Fruit fly (Drosophila melanogaster) whole organism, embryonic: ENCODE data around the gene ProRS-m.

ENCODE experiments used
- ATbp ChIP-seq: fragments of 200-800 bp; sonication (Bioruptor generic); optimal IDR thresholded peaks from 2 replicates; lab custom pipeline; 2017; ENCODE audit warnings: missing biosample characterization, mild to moderate bottlenecking, missing genetic modification characterization, missing genetic modification reagents
- CG11504 ChIP-seq: fragments of 200-800 bp; sonication (Bioruptor generic); optimal IDR thresholded peaks from 3 replicates; lab custom pipeline; 2019; ENCODE audit warnings: missing biosample characterization, mild to moderate bottlenecking, missing genetic modification characterization, moderate library complexity
- CG12071 ChIP-seq: fragments of 200-800 bp; sonication (Bioruptor generic); optimal IDR thresholded peaks from 3 replicates; lab custom pipeline; 2018; ENCODE audit warnings: missing biosample characterization, mild to moderate bottlenecking, missing genetic modification characterization
- CG1233 ChIP-seq: fragments of 200-800 bp; sonication (Bioruptor generic); optimal IDR thresholded peaks from 4 replicates; lab custom pipeline; 2018; ENCODE audit warnings: missing biosample characterization, mild to moderate bottlenecking, missing genetic modification characterization
- CG13296 ChIP-seq: fragments of 200-800 bp; sonication (Bioruptor generic); optimal IDR thresholded peaks from 3 replicates; lab custom pipeline; 2018; ENCODE audit warnings: missing biosample characterization, mild to moderate bottlenecking, missing genetic modification characterization
- CG15011 ChIP-seq: fragments of 200-800 bp; sonication (Bioruptor generic); optimal IDR thresholded peaks from 3 replicates; lab custom pipeline; 2018; ENCODE audit warnings: missing biosample characterization, mild to moderate bottlenecking, missing genetic modification characterization
- CG17385 ChIP-seq: fragments of 200-800 bp; sonication (Bioruptor generic); optimal IDR thresholded peaks from 3 replicates; lab custom pipeline; 2018; ENCODE audit warnings: missing biosample characterization, mild to moderate bottlenecking, missing genetic modification characterization
- CG30020 ChIP-seq: fragments of 200-800 bp; optimal IDR thresholded peaks from 2 replicates; lab custom pipeline; 2019; ENCODE audit warnings: missing biosample characterization, mild to moderate bottlenecking, missing genetic modification characterization, moderate library complexity
- CG33213 ChIP-seq: fragments of 200-800 bp; sonication (Bioruptor generic); optimal IDR thresholded peaks from 3 replicates; lab custom pipeline; 2016; ENCODE audit warnings: missing biosample characterization, missing genetic modification characterization
- CG34224 ChIP-seq: fragments of 200-800 bp; sonication (Bioruptor generic); IDR thresholded peaks from 3 replicates; pipeline ENCODE4 v1.3.6; 2022; ENCODE audit warnings: missing biosample characterization, missing genetic modification characterization; ENCODE audit not compliant: partially characterized antibody
- CG4730 ChIP-seq: fragments of 200-800 bp; sonication (Bioruptor generic); IDR thresholded peaks from 2 replicates; pipeline ENCODE4 v1.3.6; 2022; ENCODE audit warnings: missing biosample characterization, missing genetic modification characterization
- CG6272 ChIP-seq: fragments of 200-800 bp; sonication (Bioruptor generic); IDR thresholded peaks from 2 replicates; pipeline ENCODE4 v1.3.6; 2022; ENCODE audit warnings: missing biosample characterization, missing genetic modification characterization
- CG6689 ChIP-seq: fragments of 200-800 bp; sonication (Bioruptor generic); IDR thresholded peaks from 2 replicates; pipeline ENCODE4 v1.3.6; 2022; ENCODE audit warnings: missing biosample characterization, missing genetic modification characterization
- D19A ChIP-seq: fragments of 200-800 bp; optimal IDR thresholded peaks from 3 replicates; lab custom pipeline; 2019; ENCODE audit warnings: missing biosample characterization, mild to moderate bottlenecking, missing genetic modification characterization, moderate library complexity
- Gug ChIP-seq: fragments of 200-800 bp; sonication (Bioruptor generic); IDR thresholded peaks from 4 replicates; pipeline ENCODE4 v1.3.6; 2022; ENCODE audit warnings: missing biosample characterization, missing genetic modification characterization
- Hr51 ChIP-seq, 2 experiments: fragments of 200-800 bp; sonication (Bioruptor generic); optimal IDR thresholded peaks; 2 replicates in 1 of 2; 3 replicates in 1 of 2; lab custom pipeline; 2016 to 2018; ENCODE audit warnings: missing biosample characterization in 2 of 2, missing genetic modification characterization in 2 of 2, mild to moderate bottlenecking in 1 of 2, moderate library complexity in 1 of 2
- Med ChIP-seq: fragments of 200-800 bp; sonication (Bioruptor generic); peaks from one replicate; lab custom pipeline; 2016; ENCODE audit warnings: missing biosample characterization, missing genetic modification characterization, mild to moderate bottlenecking, inconsistent platforms, moderate library complexity
- Oaz ChIP-seq: fragments of 200-800 bp; sonication (Bioruptor generic); IDR thresholded peaks from 2 replicates; pipeline ENCODE4 v1.3.6; 2022; ENCODE audit warnings: missing biosample characterization, missing genetic modification characterization
- Oli ChIP-seq: fragments of 200-800 bp; sonication (Bioruptor generic); optimal IDR thresholded peaks from 2 replicates; lab custom pipeline; 2018; ENCODE audit warnings: missing biosample characterization, mild to moderate bottlenecking, missing genetic modification characterization, moderate library complexity
- PHDP ChIP-seq: fragments of 200-800 bp; sonication (Bioruptor generic); optimal IDR thresholded peaks from 3 replicates; lab custom pipeline; 2018; ENCODE audit warnings: missing biosample characterization, mild to moderate bottlenecking, missing genetic modification characterization, moderate library complexity
- Xrp1 ChIP-seq: fragments of 200-800 bp; sonication (Bioruptor generic); IDR thresholded peaks from 2 replicates; pipeline ENCODE4 v1.3.6; 2022; ENCODE audit warnings: missing biosample characterization, missing genetic modification characterization
- al ChIP-seq: fragments of 200-800 bp; sonication (Bioruptor generic); IDR thresholded peaks from 2 replicates; pipeline ENCODE4 v1.3.6; 2022; ENCODE audit warnings: missing biosample characterization, missing genetic modification characterization
- ara ChIP-seq: fragments of 200-800 bp; sonication (Bioruptor generic); IDR thresholded peaks from 2 replicates; pipeline ENCODE4 v1.3.6; 2022; ENCODE audit warnings: missing biosample characterization, missing genetic modification characterization
- bigmax ChIP-seq: fragments of 200-800 bp; sonication (Bioruptor generic); optimal IDR thresholded peaks from 2 replicates; lab custom pipeline; 2018; ENCODE audit warnings: missing biosample characterization, mild to moderate bottlenecking, missing genetic modification characterization
- cas ChIP-seq: fragments of 200-800 bp; sonication (Bioruptor generic); IDR thresholded peaks from 2 replicates; pipeline ENCODE4 v1.3.6; 2022; ENCODE audit warnings: missing biosample characterization, missing genetic modification characterization
- cato ChIP-seq: fragments of 200-800 bp; sonication (Bioruptor generic); optimal IDR thresholded peaks from 2 replicates; lab custom pipeline; 2016; ENCODE audit warnings: missing biosample characterization, missing genetic modification characterization, borderline replicate concordance
- cg ChIP-seq: fragments of 200-800 bp; sonication (Bioruptor generic); optimal IDR thresholded peaks from 3 replicates; lab custom pipeline; 2019; ENCODE audit warnings: missing biosample characterization, mild to moderate bottlenecking, missing genetic modification characterization, moderate library complexity
- cwo ChIP-seq: fragments of 200-800 bp; sonication (Bioruptor generic); optimal IDR thresholded peaks from 3 replicates; lab custom pipeline; 2017; ENCODE audit warnings: missing biosample characterization, missing genetic modification characterization, mild to moderate bottlenecking, moderate library complexity, missing genetic modification reagents
- eve ChIP-seq, 2 experiments: fragments of >200 bp; optimal IDR thresholded peaks; 2 replicates each; lab custom pipeline; 2017; ENCODE audit warnings: missing biosample characterization in 2 of 2, missing genetic modification characterization in 2 of 2
- exex ChIP-seq: fragments of 200-800 bp; sonication (Bioruptor generic); optimal IDR thresholded peaks from 4 replicates; lab custom pipeline; 2018; ENCODE audit warnings: missing biosample characterization, mild to moderate bottlenecking, missing genetic modification characterization, moderate library complexity
- gcm ChIP-seq: fragments of 200-800 bp; sonication (Bioruptor generic); optimal IDR thresholded peaks from 2 replicates; lab custom pipeline; 2019; ENCODE audit warnings: missing biosample characterization, mild to moderate bottlenecking, missing genetic modification characterization, moderate library complexity
- her ChIP-seq: fragments of 200-800 bp; sonication (Bioruptor generic); optimal IDR thresholded peaks from 2 replicates; lab custom pipeline; 2016; ENCODE audit warnings: missing biosample characterization, missing genetic modification characterization
- lov ChIP-seq, 2 experiments: fragments of 200-800 bp in 1 of 2; fragments of >200 bp in 1 of 2; sonication (Bioruptor generic) in 1 of 2; IDR thresholded peaks in 1 of 2; optimal IDR thresholded peaks in 1 of 2; 2 replicates in 1 of 2; 3 replicates in 1 of 2; pipeline versions ENCODE4 v1.3.6 to Lab custom; 2017 to 2022; ENCODE audit warnings: missing biosample characterization in 1 of 2, missing genetic modification characterization in 1 of 2
- mld ChIP-seq: fragments of 200-800 bp; sonication (Bioruptor generic); IDR thresholded peaks from 3 replicates; pipeline ENCODE4 v1.3.6; 2022; ENCODE audit warnings: missing biosample characterization, missing genetic modification characterization; ENCODE audit not compliant: partially characterized antibody
- nerfin-1 ChIP-seq: fragments of 200-800 bp; sonication (Bioruptor generic); optimal IDR thresholded peaks from 3 replicates; lab custom pipeline; 2019; ENCODE audit warnings: missing biosample characterization, mild to moderate bottlenecking, missing genetic modification characterization, moderate library complexity
- nom ChIP-seq: fragments of 200-800 bp; sonication (Bioruptor generic); optimal IDR thresholded peaks from 2 replicates; lab custom pipeline; 2017; ENCODE audit warnings: missing biosample characterization, missing genetic modification characterization, mild to moderate bottlenecking, moderate library complexity, missing genetic modification reagents
- odd ChIP-seq: fragments of 200-800 bp; sonication (Bioruptor generic); optimal IDR thresholded peaks from 2 replicates; lab custom pipeline; 2017; ENCODE audit warnings: missing biosample characterization, mild to moderate bottlenecking, missing genetic modification characterization
- ranshi ChIP-seq: fragments of 200-800 bp; sonication (Bioruptor generic); IDR thresholded peaks from 2 replicates; pipeline ENCODE4 v1.3.6; 2022; ENCODE audit warnings: missing biosample characterization, missing genetic modification characterization
- rib ChIP-seq: fragments of 200-800 bp; sonication (Bioruptor generic); IDR thresholded peaks from 2 replicates; pipeline ENCODE4 v1.3.6; 2022; ENCODE audit warnings: missing biosample characterization, missing genetic modification characterization
- tll ChIP-seq, 2 experiments: fragments of 200-800 bp in 1 of 2; fragments of >200 bp in 1 of 2; sonication (Bioruptor generic) in 1 of 2; optimal IDR thresholded peaks; 2 replicates each; lab custom pipeline; 2017 to 2019; ENCODE audit warnings: missing biosample characterization in 2 of 2, missing genetic modification characterization in 2 of 2, mild to moderate bottlenecking in 1 of 2, moderate library complexity in 1 of 2

Gene ProRS-m

DNA sequence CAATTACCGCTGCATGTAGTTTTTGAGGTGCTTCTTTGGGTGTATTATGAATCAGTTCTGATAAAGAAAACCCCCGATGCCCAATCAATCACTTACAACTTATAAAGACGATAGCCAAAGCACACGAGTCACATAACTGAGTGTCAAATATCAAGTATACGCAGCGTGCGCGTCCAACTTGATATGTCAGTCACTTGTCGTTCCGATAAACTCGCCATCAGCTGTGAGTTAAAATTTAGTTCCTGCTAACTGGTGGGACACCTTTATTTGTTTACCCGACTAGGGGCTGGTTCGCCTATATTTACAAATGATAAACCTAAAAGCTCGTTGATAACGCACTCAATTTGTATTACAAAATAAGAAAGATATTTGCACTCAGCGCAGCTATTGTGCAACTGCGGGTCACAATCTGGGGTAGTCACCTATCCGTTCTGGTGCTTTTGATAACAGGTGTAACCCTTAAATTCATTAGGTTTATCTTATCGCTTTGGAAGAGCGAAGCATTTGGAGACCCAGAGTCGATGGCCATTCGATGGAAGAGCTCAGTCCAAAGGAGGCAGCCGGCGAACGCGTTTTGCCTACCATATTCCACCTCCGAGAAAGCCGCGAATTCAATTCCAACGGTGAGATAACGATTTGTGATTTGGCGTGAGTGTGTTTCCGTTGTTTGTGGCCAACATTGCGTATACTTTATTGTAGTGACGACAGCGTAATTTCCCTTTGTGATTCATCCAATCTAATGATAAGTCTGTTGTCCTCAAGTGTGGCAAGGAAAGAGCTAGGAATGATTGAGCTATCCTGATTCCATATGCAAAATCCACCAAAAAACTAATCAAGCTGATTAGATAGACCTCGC lies 3.9 kb downstream of the ProRS-m start, which contains the start of gene CG1246 (continued):
- TF ChIP-seq PHDP (tag; lab: Kevin White, UChicago) (no peak), gcm (GFP tag; lab: Kevin White, UChicago) (no peak), cwo (GFP tag; lab: Kevin White, UChicago) (peak; percentile 13), ATbp (peak; percentile 51), Oaz (GFP tag; lab: Robert Waterston, UW) (no peak), ranshi (GFP tag; lab: Robert Waterston, UW) (no peak), CG12071 (GFP tag; lab: Kevin White, UChicago) (peak; percentile 6), Med (GFP tag; lab: Kevin White, UChicago) (peak; percentile 34), CG6689 (GFP tag; lab: Robert Waterston, UW) (0 out of 2 replicates have a peak, but pooled peaks have one; percentile 5), CG17385 (GFP tag; lab: Kevin White, UChicago) (peak; percentile 5), rib (GFP tag; lab: Robert Waterston, UW) (no peak), cato (no peak), CG4730 (no peak)
- TF ChIP-seq, all 482 proteins: peak for 37

DNA sequence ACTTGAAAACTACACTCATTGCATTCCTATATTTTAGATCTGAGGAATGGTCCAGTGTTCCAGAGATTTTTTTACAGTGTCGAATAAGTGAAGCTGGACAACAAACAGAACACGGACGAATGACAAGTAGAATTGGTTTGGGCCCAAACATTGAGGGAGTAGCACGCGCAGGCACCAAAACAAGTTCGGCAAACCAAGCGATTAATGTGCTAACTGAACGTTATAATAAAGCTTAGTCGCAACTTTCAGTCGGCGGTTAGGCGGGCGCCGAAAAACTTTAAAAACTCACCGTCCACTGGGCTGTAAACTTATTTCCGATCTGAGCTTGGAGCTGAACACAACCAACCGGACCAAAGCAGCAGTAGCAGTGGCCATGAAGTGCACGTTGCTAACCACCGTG lies 6.6 kb downstream of the ProRS-m start, which contains the start of gene CG1143:
TSS of gene CG1143 (plus strand) at position 301 of the 400 bp plus-strand sequence.
- TF ChIP-seq CG13296 (no peak), Xrp1 (no peak), CG33213 (GFP tag; lab: Kevin White, UChicago) (no peak), D19A (tag; lab: Kevin White, UChicago) (no peak)

DNA sequence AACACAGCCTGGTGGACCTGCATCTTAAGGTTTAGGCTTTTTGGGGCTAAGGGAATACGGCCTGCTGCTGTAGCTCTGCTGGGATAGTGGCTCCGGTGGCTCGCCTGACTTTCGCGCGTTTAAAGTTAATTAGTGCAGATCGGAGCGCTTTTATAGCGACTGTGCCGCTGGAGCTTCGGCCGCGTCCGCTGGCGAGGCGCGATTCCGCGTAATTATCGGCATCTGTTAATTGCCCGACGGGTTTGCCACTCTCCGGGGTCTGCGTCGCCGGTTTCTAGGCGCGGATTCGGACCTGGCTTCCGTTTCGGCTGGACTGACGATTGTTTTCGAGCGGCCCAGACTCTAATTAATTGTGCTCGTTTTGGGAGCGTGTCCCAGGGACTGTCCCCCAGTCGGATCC lies 8.3 kb downstream of the ProRS-m start, which contains the start of gene CG14949:
TSS of gene CG14949 (minus strand) at position 101 of the 400 bp plus-strand sequence.
- TF ChIP-seq mld (GFP tag; lab: Robert Waterston, UW) (no peak), cas (GFP tag; lab: Robert Waterston, UW) (no peak), CG6272 (0 out of 2 replicates have a peak, but pooled peaks have one; percentile 6), exex (tag; lab: Kevin White, UChicago) (no peak), her (GFP tag; lab: Kevin White, UChicago) (no peak), Med (GFP tag; lab: Kevin White, UChicago) (peak; percentile 1), lov (optimal IDR thresholded peaks at IDR 0.05; lab: Kevin White, UChicago) (no peak), lov (GFP tag; IDR thresholded peaks at IDR 0.05; lab: Robert Waterston, UW) (0 out of 3 replicates have a peak, but pooled peaks have one; percentile 16)

DNA sequence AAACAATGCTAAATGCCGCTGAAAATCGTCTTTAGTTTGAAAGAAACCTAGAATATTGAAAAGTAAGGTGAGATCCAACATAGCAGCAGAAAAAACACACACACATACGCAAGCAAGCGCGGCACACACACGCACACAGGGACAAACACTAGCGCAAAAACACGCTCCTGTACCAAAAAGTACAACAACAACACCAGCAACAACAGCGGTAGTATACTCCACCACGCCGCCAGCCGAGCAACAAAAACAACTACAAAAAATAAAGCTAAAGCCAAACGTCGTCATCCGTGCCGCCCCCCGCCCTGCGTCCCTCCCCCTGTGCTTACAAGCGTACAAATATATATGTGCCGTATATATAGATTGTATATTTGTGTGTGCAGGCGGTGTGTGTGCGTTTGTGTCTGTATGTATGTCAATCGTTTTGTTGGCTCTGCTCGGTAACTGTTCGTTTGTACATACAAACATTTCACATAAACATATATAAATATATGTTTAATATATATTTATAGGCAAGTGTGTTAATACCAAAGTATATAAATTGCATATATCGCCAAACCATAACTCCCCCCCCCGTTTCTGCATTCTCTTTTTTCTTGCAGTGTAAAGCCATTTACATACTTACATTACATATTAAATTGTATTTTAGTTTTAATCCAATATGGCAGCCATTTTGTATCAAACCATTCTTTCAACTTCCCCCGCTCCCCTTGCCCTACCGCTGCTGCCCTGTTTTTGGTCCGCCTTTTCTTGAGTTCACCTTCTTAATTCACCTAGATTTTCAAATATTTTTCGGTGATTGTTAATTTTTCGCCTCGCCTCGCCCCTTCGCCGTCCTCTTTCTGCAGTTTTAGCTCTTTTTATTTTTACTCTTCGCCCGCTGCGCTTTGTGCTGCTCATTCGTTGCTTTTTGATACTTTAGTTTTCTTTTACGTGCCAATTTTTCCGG lies 15.4 kb downstream of the ProRS-m start:
- TF ChIP-seq Hr51 (GFP tag; optimal IDR thresholded peaks at IDR 0.05; lab: Kevin White, UChicago) (no peak), odd (GFP tag; lab: Kevin White, UChicago) (no peak), al (GFP tag; lab: Robert Waterston, UW) (no peak), cg (peak; percentile 86), Gug (0 out of 4 replicates have a peak, but pooled peaks have one; percentile 6), CG1233 (GFP tag; lab: Kevin White, UChicago) (no peak), bigmax (GFP tag; lab: Kevin White, UChicago) (no peak), tll (GFP tag; optimal IDR thresholded peaks at IDR 0.05; lab: Kevin White, UChicago) (no peak), nom (peak; percentile 6), CG11504 (tag; lab: Kevin White, UChicago) (no peak), CG30020 (no peak), eve (GFP tag; optimal IDR thresholded peaks at IDR 0.05; lab: Kevin White, UChicago) (no peak), ara (GFP tag; lab: Robert Waterston, UW) (no peak), Oli (tag; lab: Kevin White, UChicago) (peak; percentile 27), CG34224 (GFP tag; lab: Robert Waterston, UW) (peak; percentile 12; the same call in 1 of the 3 replicates), nerfin-1 (tag; lab: Kevin White, UChicago) (no peak), CG15011 (GFP tag; lab: Kevin White, UChicago) (no peak)
